Worm (Caenorhabditis elegans): ENCODE data around the gene C06E2.2.

DNA sequence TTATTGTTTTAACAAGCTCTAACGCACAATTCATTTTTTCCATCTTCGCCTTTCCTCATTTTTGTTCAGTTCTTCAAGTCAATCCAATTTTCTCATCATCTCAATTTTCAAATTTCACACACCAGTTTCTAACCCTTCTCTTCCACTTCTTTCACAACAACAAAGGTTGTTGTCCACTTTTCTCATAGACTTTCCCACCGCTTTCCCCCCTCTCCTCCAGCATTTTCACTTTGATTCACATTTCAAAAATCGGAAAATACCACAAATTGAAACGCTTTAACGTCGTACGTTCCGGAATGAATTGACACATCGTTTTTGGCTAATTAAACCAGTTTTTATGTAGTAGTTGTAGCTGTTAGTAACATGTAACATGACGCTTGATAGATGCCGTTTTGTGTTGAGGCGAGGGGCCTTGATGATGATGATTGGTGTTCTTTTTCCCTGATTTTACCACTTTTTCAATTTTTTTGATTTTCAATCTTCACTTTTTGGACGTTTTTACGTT, 10.9 kb downstream of the C06E2.2 start:
- TF ChIP-seq him-1 (tag; optimal IDR thresholded peaks at IDR 0.05) = no peak
- no peak for TF ChIP-seq dao-5 (tag; optimal IDR thresholded peaks at IDR 0.05)
- no peak for TF ChIP-seq W03F9.2 (tag; optimal IDR thresholded peaks at IDR 0.05)

Data from whole organism, L4/young adult.